Worm (Caenorhabditis elegans): Measurements from ENCODE around the gene clec-75.

DNA sequence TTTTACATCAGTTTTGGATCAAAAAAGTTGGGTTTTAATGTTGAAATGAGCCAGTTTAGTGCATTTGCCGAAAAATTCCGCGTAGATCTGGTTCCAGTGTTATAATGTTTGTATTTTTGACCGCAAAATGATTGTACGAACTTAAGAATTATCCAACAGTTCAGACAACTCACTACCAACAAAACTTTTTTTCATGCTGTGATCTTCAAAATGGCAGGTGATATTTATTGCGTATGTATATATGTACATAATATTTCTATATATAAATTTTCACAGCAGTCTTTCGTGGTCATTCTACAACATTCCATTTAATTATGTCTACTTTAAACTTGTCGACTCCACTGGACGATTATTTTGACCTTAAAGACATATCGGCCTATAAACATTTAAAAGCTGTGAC is 45.2 kb upstream of the clec-75 start, which contains the start of gene srz-20:
- no peak for TF ChIP-seq flt-1 (GFP tag; IDR thresholded peaks at IDR 0.05)
- no peak for TF ChIP-seq tra-4 (tag; optimal IDR thresholded peaks at IDR 0.05)
- no peak for TF ChIP-seq ceh-36 (tag; optimal IDR thresholded peaks at IDR 0.05)
- TF ChIP-seq ama-1 (optimal IDR thresholded peaks at IDR 0.05), result no peak
- no peak for TF ChIP-seq F13C5.2 (tag; optimal IDR thresholded peaks at IDR 0.05)
- TF ChIP-seq tbx-11 (GFP tag; IDR thresholded peaks at IDR 0.05), result no peak

Data from whole organism, early embryonic.